Fruit fly (Drosophila melanogaster): ENCODE measurements around the gene CG6569.

DNA sequence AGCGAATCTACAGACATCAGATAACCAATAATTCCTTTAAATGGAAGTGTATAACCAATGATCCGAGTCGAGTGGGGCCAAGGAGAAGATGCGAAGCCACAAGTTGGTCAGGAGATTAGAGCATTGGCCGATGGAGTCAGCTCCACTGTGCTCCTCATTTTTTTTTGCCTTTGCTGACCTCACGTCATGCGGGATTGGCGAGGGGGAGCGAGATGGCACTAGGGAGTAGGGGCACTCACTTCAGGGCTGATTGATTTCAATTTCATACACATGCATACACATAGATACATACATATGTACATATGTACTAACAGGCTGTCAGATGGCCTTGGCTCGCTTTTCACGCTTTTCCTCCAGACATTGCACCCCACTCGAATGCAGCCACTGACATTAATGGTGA, 19.4 kb downstream of the CG6569 start:
- TF ChIP-seq EcR (GFP tag; optimal IDR thresholded peaks at IDR 0.05) = peak; percentile 53
- TF ChIP-seq Pif1A (GFP tag; optimal IDR thresholded peaks at IDR 0.05) = no peak
- TF ChIP-seq CG12605 (GFP tag; IDR thresholded peaks at IDR 0.05) = no peak

Measured in whole organism, pupa.